Worm (Caenorhabditis elegans) whole organism, young adult: ENCODE results near the gene Y9C9A.13.

ENCODE experiments used
- F49E8.2 ChIP-seq: sonication (generic microtip); optimal IDR thresholded peaks from 3 replicates; lab custom pipeline; 2017; ENCODE audit warnings: missing genetic modification characterization, mild to moderate bottlenecking, missing compliant biosample characterization, antibody characterized with exemption, moderate library complexity; ENCODE audit not compliant: insufficient read depth
- him-1 ChIP-seq: sonication (generic microtip); optimal IDR thresholded peaks from 2 replicates; lab custom pipeline; 2016; ENCODE audit warnings: missing genotype, missing genetic modification reagents, missing genetic modification characterization, missing compliant biosample characterization
- lsy-27 ChIP-seq: sonication (generic microtip); optimal IDR thresholded peaks from 2 replicates; lab custom pipeline; 2017; ENCODE audit warnings: missing genetic modification characterization, mild to moderate bottlenecking, missing compliant biosample characterization, antibody characterized with exemption, missing genotype, borderline replicate concordance; ENCODE audit not compliant: insufficient read depth
- rec-8 ChIP-seq, 2 experiments: sonication (generic microtip); optimal IDR thresholded peaks; 2 replicates each; lab custom pipeline; 2016; ENCODE audit warnings: mild to moderate bottlenecking in 2 of 2, missing genetic modification characterization in 2 of 2, missing genetic modification reagents in 2 of 2, missing genotype in 2 of 2, missing biosample characterization in 1 of 2, missing compliant biosample characterization in 1 of 2, moderate library complexity in 1 of 2
- sea-2 ChIP-seq: fragments of 200-800 bp; sonication (Bioruptor generic); IDR thresholded peaks from 2 replicates; pipeline ENCODE4 v1.3.6; 2022; ENCODE audit warnings: missing genetic modification characterization, missing compliant biosample characterization
- snpc-4 ChIP-seq, 5 experiments: fragments of 150-350 bp in 1 of 5; sonication (generic microtip) in 4 of 5; optimal IDR thresholded peaks; 2 replicates each; lab custom pipeline; 2014 to 2018; ENCODE audit warnings: missing genetic modification characterization in 5 of 5, missing biosample characterization in 3 of 5, antibody characterized with exemption in 2 of 5, mild to moderate bottlenecking in 2 of 5, missing compliant biosample characterization in 2 of 5, missing genotype in 2 of 5, moderate library complexity in 2 of 5, missing genetic modification reagents in 1 of 5
- unc-62 ChIP-seq: fragments of 150-350 bp; optimal IDR thresholded peaks from 2 replicates; lab custom pipeline; 2014; ENCODE audit warnings: missing biosample characterization, missing genetic modification reagents, missing genetic modification characterization
- ztf-28 ChIP-seq: fragments of 200-800 bp; sonication (Bioruptor generic); IDR thresholded peaks from 2 replicates; pipeline ENCODE4 v1.3.6; 2022; ENCODE audit warnings: missing genetic modification reagents, missing genetic modification characterization, missing compliant biosample characterization

ce11 chrIV:4969419-4969818 is at the start of gene Y9C9A.13:
- no peak for TF ChIP-seq unc-62 (GFP tag; lab: Kevin White, UChicago)
- no peak for TF ChIP-seq snpc-4 (GFP tag; optimal IDR thresholded peaks at IDR 0.05; lab: Kevin White, UChicago)
- TF ChIP-seq snpc-4 (tag; optimal IDR thresholded peaks at IDR 0.05; lab: Kevin White, UChicago) = no peak
- no peak for TF ChIP-seq him-1 (tag; lab: Kevin White, UChicago)
- TF ChIP-seq rec-8 (tag; optimal IDR thresholded peaks at IDR 0.05; lab: Kevin White, UChicago) = no peak
- no peak for TF ChIP-seq sea-2 (GFP tag; lab: Robert Waterston, UW)
- TF ChIP-seq lsy-27 (tag; lab: Kevin White, UChicago) = no peak
- TF ChIP-seq ztf-28 = no peak
- no peak for TF ChIP-seq F49E8.2 (tag; lab: Kevin White, UChicago)
